Fruit fly (Drosophila melanogaster): ENCODE results near the gene CG5808.

Gene CG5808

dm6 chr3R:24787734-24788133 lies 29.1 kb downstream of the CG5808 start, which contains the start of gene Ets96B:
Gene Ets96B, plus strand, starts transcription at chr3R:24788054.
- no peak for TF ChIP-seq toe (GFP tag; optimal IDR thresholded peaks at IDR 0.05)
- TF ChIP-seq Hr96 (GFP tag; optimal IDR thresholded peaks at IDR 0.05) = no peak
- no peak for TF ChIP-seq CG33017 (tag; optimal IDR thresholded peaks at IDR 0.05)
- no peak for TF ChIP-seq Mnt (GFP tag; optimal IDR thresholded peaks at IDR 0.05)
- TF ChIP-seq kay (GFP tag; ENCODE audit: borderline replicate concordance) = no peak
- no peak for TF ChIP-seq Crg-1 (GFP tag; optimal IDR thresholded peaks at IDR 0.05)
- TF ChIP-seq tj (GFP tag; optimal IDR thresholded peaks at IDR 0.05) = no peak
- no peak for TF ChIP-seq CG7045 (GFP tag; optimal IDR thresholded peaks at IDR 0.05)
- TF ChIP-seq CG11617 (GFP tag; optimal IDR thresholded peaks at IDR 0.05) = no peak
- TF ChIP-seq pad (GFP tag; optimal IDR thresholded peaks at IDR 0.05) = no peak
- TF ChIP-seq Clk (GFP tag; optimal IDR thresholded peaks at IDR 0.05) = no peak
- TF ChIP-seq CG12768 (GFP tag; optimal IDR thresholded peaks at IDR 0.05) = no peak
- no peak for TF ChIP-seq CG14711 (tag; optimal IDR thresholded peaks at IDR 0.05)
- no peak for TF ChIP-seq ovo (GFP tag; optimal IDR thresholded peaks at IDR 0.05)
- TF ChIP-seq CG7101 (tag; optimal IDR thresholded peaks at IDR 0.05) = no peak

dm6 chr3R:24787042-24787565 lies 29.7 kb downstream of the CG5808 start, which contains the start of gene CG5805:
Gene CG5805, minus strand, starts transcription at chr3R:24787421.
- TF ChIP-seq CG7101 (tag; optimal IDR thresholded peaks at IDR 0.05) (peak; percentile 67), CG14711 (tag; optimal IDR thresholded peaks at IDR 0.05) (peak; percentile 61), ovo (GFP tag; optimal IDR thresholded peaks at IDR 0.05) (peak; percentile 52), cnc (optimal IDR thresholded peaks at IDR 0.05) (no peak), CG11617 (GFP tag; optimal IDR thresholded peaks at IDR 0.05) (peak; percentile 78), Mnt (GFP tag; optimal IDR thresholded peaks at IDR 0.05) (peak; percentile 69), Hr96 (GFP tag; optimal IDR thresholded peaks at IDR 0.05) (peak; percentile 67), CG7045 (GFP tag; optimal IDR thresholded peaks at IDR 0.05) (peak; percentile 88), pad (GFP tag; optimal IDR thresholded peaks at IDR 0.05) (peak; percentile 65), kay (GFP tag; ENCODE audit: borderline replicate concordance) (no peak), Crg-1 (GFP tag; optimal IDR thresholded peaks at IDR 0.05) (peak; percentile 73), CG33017 (tag; optimal IDR thresholded peaks at IDR 0.05) (peak; percentile 51), CG12768 (GFP tag; optimal IDR thresholded peaks at IDR 0.05) (peak; percentile 64), bab1 (GFP tag; optimal IDR thresholded peaks at IDR 0.05) (peak; percentile 72), tj (GFP tag; optimal IDR thresholded peaks at IDR 0.05) (peak; percentile 47), toe (GFP tag; optimal IDR thresholded peaks at IDR 0.05) (peak; percentile 84), CG1620 (GFP tag; optimal IDR thresholded peaks at IDR 0.05) (peak; percentile 74), Clk (GFP tag; optimal IDR thresholded peaks at IDR 0.05) (peak; percentile 28), CG5204 (GFP tag; optimal IDR thresholded peaks at IDR 0.05) (peak; percentile 65), cic (GFP tag; optimal IDR thresholded peaks at IDR 0.05) (peak; percentile 11)

DNA sequence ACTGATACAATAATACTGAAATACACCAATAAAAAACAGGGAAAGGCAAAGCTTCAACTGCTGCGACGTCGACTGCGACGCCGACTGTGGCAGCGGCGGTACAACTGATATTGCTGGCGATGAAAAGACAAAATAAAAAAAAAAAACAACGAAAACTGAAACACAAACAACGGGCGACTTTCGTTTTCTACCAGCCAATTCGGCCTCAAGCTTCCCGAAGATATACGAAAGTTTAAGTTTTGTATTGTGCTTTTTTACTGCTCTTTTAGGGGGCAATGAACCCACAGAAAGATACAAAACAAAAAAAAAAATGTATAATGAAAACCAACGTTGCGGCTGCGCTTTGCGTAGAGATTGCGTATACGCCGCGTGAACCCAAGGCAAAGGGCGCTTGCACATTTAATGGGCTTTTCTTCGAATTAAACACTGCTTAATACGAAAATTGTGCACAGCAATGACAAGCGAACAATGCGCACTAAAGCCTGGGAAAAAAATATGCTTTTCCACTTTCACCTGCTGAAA lies 38.5 kb downstream of the CG5808 start:
- TF ChIP-seq bab1 (GFP tag; optimal IDR thresholded peaks at IDR 0.05) (no peak), kay (GFP tag; ENCODE audit: borderline replicate concordance) (no peak), CG33017 (tag; optimal IDR thresholded peaks at IDR 0.05) (no peak)

- TF ChIP-seq CG5204 (GFP tag; optimal IDR thresholded peaks at IDR 0.05) (no peak), CG11617 (GFP tag; optimal IDR thresholded peaks at IDR 0.05) (no peak), Mnt (GFP tag; optimal IDR thresholded peaks at IDR 0.05) (no peak), bab1 (GFP tag; optimal IDR thresholded peaks at IDR 0.05) (no peak), toe (GFP tag; optimal IDR thresholded peaks at IDR 0.05) (no peak), Clk (GFP tag; optimal IDR thresholded peaks at IDR 0.05) (no peak), pad (GFP tag; optimal IDR thresholded peaks at IDR 0.05) (no peak), Hr96 (GFP tag; optimal IDR thresholded peaks at IDR 0.05) (no peak)
Measured at dm6 chr3R:24777101-24777500, 39.7 kb downstream of the CG5808 start.

- TF ChIP-seq toe (GFP tag; optimal IDR thresholded peaks at IDR 0.05) (no peak), CG7101 (tag; optimal IDR thresholded peaks at IDR 0.05) (no peak), Crg-1 (GFP tag; optimal IDR thresholded peaks at IDR 0.05) (no peak), pad (GFP tag; optimal IDR thresholded peaks at IDR 0.05) (no peak), bab1 (GFP tag; optimal IDR thresholded peaks at IDR 0.05) (no peak), CG11617 (GFP tag; optimal IDR thresholded peaks at IDR 0.05) (no peak), Mnt (GFP tag; optimal IDR thresholded peaks at IDR 0.05) (no peak), CG5204 (GFP tag; optimal IDR thresholded peaks at IDR 0.05) (no peak), Clk (GFP tag; optimal IDR thresholded peaks at IDR 0.05) (no peak), cic (GFP tag; optimal IDR thresholded peaks at IDR 0.05) (no peak), CG1620 (GFP tag; optimal IDR thresholded peaks at IDR 0.05) (no peak), ovo (GFP tag; optimal IDR thresholded peaks at IDR 0.05) (no peak), CG7045 (GFP tag; optimal IDR thresholded peaks at IDR 0.05) (no peak), CG14711 (tag; optimal IDR thresholded peaks at IDR 0.05) (no peak)
Measured at dm6 chr3R:24773422-24773821, 43.4 kb downstream of the CG5808 start.

- TF ChIP-seq CG33017 (tag; optimal IDR thresholded peaks at IDR 0.05) = no peak
- TF ChIP-seq Crg-1 (GFP tag; optimal IDR thresholded peaks at IDR 0.05) = no peak
- no peak for TF ChIP-seq CG1620 (GFP tag; optimal IDR thresholded peaks at IDR 0.05)
- no peak for TF ChIP-seq CG5204 (GFP tag; optimal IDR thresholded peaks at IDR 0.05)
- no peak for TF ChIP-seq CG12768 (GFP tag; optimal IDR thresholded peaks at IDR 0.05)
- no peak for TF ChIP-seq ovo (GFP tag; optimal IDR thresholded peaks at IDR 0.05)
- TF ChIP-seq Clk (GFP tag; optimal IDR thresholded peaks at IDR 0.05) = no peak
- no peak for TF ChIP-seq CG11617 (GFP tag; optimal IDR thresholded peaks at IDR 0.05)
Measured at dm6 chr3R:24773016-24773415, 43.8 kb downstream of the CG5808 start.
